Worm (Caenorhabditis elegans) whole organism, L2 larva: Measurements from ENCODE around the gene lgc-49.

Experiments used
- alr-1 ChIP-seq: fragments of 150-350 bp; optimal IDR thresholded peaks from 2 replicates; lab custom pipeline; 2014; ENCODE audit warnings: missing biosample characterization, missing genetic modification characterization
- elt-1 ChIP-seq: fragments of 150-350 bp; optimal IDR thresholded peaks from 2 replicates; lab custom pipeline; 2014; ENCODE audit warnings: missing biosample characterization, missing genetic modification characterization
- lsy-2 ChIP-seq, 2 experiments: fragments of 150-350 bp in 1 of 2; sonication (generic microtip) in 1 of 2; optimal IDR thresholded peaks; 2 replicates each; lab custom pipeline; 2014 to 2017; ENCODE audit warnings: missing biosample characterization in 2 of 2, missing genetic modification characterization in 2 of 2
- mdl-1 ChIP-seq, 2 experiments: fragments of 150-350 bp in 1 of 2; sonication (generic microtip) in 1 of 2; optimal IDR thresholded peaks; 2 replicates each; lab custom pipeline; 2017; ENCODE audit warnings: missing biosample characterization in 2 of 2, missing genetic modification characterization in 2 of 2
- nhr-77 ChIP-seq: fragments of 150-350 bp; optimal IDR thresholded peaks from 2 replicates; lab custom pipeline; 2014; ENCODE audit warnings: missing biosample characterization, missing genetic modification characterization
- skn-1 ChIP-seq: sonication (generic microtip); optimal IDR thresholded peaks from 2 replicates; lab custom pipeline; 2017; ENCODE audit warnings: missing biosample characterization, missing genetic modification characterization
- snpc-4 ChIP-seq: fragments of 150-350 bp; optimal IDR thresholded peaks from 2 replicates; lab custom pipeline; 2014; ENCODE audit warnings: missing biosample characterization, missing genetic modification characterization
- unc-39 ChIP-seq: fragments of 150-350 bp; optimal IDR thresholded peaks from 2 replicates; lab custom pipeline; 2014; ENCODE audit warnings: missing biosample characterization, missing genetic modification characterization
- unc-62 ChIP-seq: fragments of 150-350 bp; optimal IDR thresholded peaks from 2 replicates; lab custom pipeline; 2014; ENCODE audit warnings: missing biosample characterization, missing genetic modification reagents, missing genetic modification characterization
- zag-1 ChIP-seq: fragments of 150-350 bp; optimal IDR thresholded peaks from 2 replicates; lab custom pipeline; 2014; ENCODE audit warnings: missing biosample characterization, missing genetic modification characterization

- TF ChIP-seq skn-1 (no peak), zag-1 (tag; lab: Kevin White, UChicago) (no peak), snpc-4 (tag; lab: Kevin White, UChicago) (no peak), lsy-2 (tag; optimal IDR thresholded peaks at IDR 0.05; lab: Kevin White, UChicago) (no peak), elt-1 (no peak), nhr-77 (tag; lab: Kevin White, UChicago) (no peak), unc-62 (no peak), mdl-1 (tag; optimal IDR thresholded peaks at IDR 0.05; lab: Kevin White, UChicago) (no peak), unc-39 (no peak), alr-1 (tag; lab: Kevin White, UChicago) (no peak)
Observed at ce11 chrV:11147780-11148144, 43.3 kb upstream of the lgc-49 start.
